Fruit fly (Drosophila melanogaster) Kc167 (cell line): Measurements from ENCODE around the gene CG10750.

Source experiments
- Myc ChIP-seq: fragments of >200 bp; optimal IDR thresholded peaks from 2 replicates; lab custom pipeline; 2017; ENCODE audit warnings: missing external identifiers
- Sin3A ChIP-seq: fragments of >200 bp; optimal IDR thresholded peaks from 2 replicates; lab custom pipeline; 2018; ENCODE audit warnings: missing external identifiers
- h ChIP-seq: fragments of >200 bp; optimal IDR thresholded peaks from 3 replicates; lab custom pipeline; 2018; ENCODE audit warnings: missing external identifiers
- insv ChIP-seq: fragments of >200 bp; optimal IDR thresholded peaks from 3 replicates; lab custom pipeline; 2018; ENCODE audit warnings: missing external identifiers
- psq ChIP-seq: fragments of >200 bp; optimal IDR thresholded peaks from 2 replicates; lab custom pipeline; 2017; ENCODE audit warnings: missing external identifiers
- ttk ChIP-seq: sonication (Bioruptor generic); optimal IDR thresholded peaks from 2 replicates; lab custom pipeline; 2017; ENCODE audit warnings: missing external identifiers

Gene CG10750

DNA sequence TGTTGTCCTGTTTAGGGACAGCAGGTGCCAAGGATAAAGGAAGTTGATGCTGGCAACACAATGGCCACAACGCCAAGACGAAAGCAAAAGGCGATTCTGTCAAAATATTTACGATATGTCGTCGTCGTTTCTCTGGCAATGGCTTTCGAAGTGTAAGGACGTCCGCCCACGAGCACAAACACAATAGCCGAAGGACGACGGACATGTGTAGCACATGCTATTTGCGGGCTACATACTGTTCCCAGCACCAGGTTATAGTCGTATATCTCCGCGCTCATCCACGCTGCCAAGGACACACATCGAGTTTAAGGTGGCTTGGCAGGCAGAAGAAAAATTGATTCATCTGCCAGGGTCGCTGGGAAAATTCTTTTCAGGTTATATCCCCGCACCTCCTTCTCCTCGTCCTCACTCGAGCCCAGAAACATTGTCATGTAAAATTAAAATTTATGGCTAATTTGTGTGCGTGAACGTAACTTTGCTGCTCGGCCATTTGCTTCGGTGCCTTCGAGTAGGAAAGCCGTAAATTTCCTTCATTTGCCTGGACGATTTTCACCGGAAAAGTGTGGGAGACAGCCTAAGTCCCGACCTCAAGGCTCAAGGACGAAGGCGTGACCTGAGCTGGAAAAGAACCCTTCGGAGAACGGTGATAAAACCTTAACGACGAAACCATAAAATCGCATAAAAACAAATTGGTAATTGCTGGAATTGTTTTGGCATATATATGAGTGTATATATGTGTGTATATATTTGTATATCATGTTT is 38.1 kb downstream of the CG10750 start:
- TF ChIP-seq insv, result no peak
- no peak for TF ChIP-seq Sin3A
- no peak for TF ChIP-seq Myc (lab: Kevin White, UChicago)
- no peak for TF ChIP-seq h (lab: Kevin White, UChicago)
- no peak for TF ChIP-seq ttk
- no peak for TF ChIP-seq psq

DNA sequence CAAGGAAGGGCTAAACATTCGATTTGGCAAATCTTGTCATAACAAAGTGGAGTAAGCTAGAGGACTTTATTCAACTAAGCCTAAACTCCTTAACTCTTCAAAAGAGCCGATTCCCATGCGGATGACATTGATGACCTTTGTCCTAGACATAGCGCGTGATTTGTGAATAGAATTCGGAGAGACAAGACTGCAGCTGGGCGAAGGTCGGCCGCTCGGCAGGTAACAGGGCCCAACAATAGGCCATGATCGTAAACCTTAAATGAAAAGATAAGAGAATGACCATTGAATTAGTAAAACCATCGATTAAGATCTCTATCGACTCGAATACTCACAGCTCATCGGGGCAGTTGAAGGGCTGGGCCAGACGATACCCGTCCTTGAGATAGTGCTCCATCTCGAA is 39.0 kb downstream of the CG10750 start:
- TF ChIP-seq psq (no peak), Sin3A (no peak), insv (no peak), ttk (no peak), h (lab: Kevin White, UChicago) (no peak), Myc (lab: Kevin White, UChicago) (no peak)

DNA sequence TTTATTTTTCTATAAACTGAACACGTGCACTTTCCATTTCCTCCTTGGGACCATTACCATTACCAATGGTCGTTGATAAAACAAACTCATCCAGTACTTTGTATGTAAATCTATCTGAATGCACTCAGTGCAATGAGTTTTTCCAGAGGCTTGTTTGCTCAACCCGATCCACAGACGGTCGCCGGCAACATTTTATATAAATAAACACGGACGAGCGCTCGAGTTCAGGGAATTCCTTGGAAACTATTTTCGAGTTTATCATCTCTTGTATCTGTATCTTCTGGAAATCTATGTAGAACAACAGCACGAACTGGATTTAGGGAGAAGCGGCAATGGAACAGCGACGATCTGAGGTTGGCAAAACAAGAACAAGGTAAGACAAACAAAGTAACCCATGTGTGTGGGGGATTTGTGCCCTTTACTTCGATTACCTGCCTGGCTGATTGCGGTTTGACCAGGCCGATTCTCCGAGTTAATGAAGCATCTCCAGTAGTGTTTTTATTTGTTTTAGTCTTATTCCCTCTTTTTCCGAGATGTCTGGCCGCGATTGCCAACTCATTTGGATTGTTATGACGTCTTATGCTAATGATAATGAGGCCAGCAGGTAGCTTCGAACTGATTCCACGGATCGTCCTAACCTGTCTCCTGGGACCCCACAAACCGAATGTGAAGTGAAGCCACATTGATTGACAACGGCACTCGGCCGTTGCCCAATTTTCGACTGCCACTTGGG is 41.2 kb downstream of the CG10750 start:
- TF ChIP-seq psq (no peak), insv (no peak), h (lab: Kevin White, UChicago) (no peak), Myc (lab: Kevin White, UChicago) (no peak), Sin3A (no peak), ttk (no peak)

DNA sequence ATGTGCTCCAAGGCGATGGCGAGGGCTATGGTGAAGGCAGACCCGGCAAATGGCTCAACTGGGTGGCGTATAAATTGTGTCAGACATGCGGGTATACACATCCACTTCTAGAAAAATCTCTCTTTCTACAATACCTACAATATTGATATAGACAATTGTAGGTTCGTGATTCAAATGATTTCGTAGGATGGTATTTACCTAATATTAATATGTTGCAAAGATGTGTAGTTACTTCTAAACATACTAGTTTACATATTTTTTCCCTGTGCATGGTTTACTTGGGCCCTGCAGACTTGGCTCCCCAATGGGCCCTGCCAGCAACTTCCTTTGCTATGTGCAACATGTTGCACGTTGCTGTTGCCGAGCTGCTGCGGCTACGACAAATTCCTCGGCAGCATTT is 42.0 kb downstream of the CG10750 start:
- TF ChIP-seq Sin3A (no peak), psq (no peak), h (lab: Kevin White, UChicago) (no peak)

DNA sequence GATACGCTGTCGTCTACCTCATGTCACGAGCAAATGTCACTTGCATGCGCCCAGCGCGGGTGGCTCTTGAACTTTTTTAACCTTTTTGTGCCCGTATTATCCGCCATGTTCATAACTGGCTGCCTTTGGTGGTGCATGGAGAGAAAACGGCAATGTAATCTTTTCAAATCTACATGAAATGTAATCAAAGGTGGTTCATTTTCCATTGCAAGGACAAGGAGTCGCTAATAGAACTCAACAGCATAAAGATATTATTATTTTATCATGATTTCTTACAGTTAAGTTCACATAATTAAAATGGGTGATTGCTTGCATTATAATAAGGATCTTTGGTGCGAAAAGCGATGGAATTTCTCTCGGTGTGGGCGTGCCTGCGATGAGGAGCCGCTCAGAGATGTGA is 42.7 kb downstream of the CG10750 start:
- no peak for TF ChIP-seq Myc (lab: Kevin White, UChicago)
- no peak for TF ChIP-seq psq
- no peak for TF ChIP-seq ttk
- no peak for TF ChIP-seq h (lab: Kevin White, UChicago)
- TF ChIP-seq insv, result no peak
- TF ChIP-seq Sin3A, result no peak
